Worm (Caenorhabditis elegans) whole organism, midembryonic: ENCODE data around the gene Y45G5AM.3.

ENCODE experiments used
- T22C8.4 ChIP-seq: fragments of 200-800 bp; sonication (Bioruptor generic); IDR thresholded peaks from 2 replicates; pipeline ENCODE4 v1.3.6; 2022; ENCODE audit warnings: missing genetic modification characterization, missing compliant biosample characterization
- flt-1 ChIP-seq: fragments of 200-800 bp; sonication (Bioruptor generic); IDR thresholded peaks from 2 replicates; pipeline ENCODE4 v1.3.6; 2022; ENCODE audit warnings: missing genetic modification characterization, missing compliant biosample characterization
- klf-2 ChIP-seq: fragments of 200-800 bp; sonication (Bioruptor generic); conservative IDR thresholded peaks from 2 replicates; pipeline ENCODE4 v1.3.6; 2022; ENCODE audit warnings: missing genetic modification reagents, missing genetic modification characterization, missing compliant biosample characterization
- med-1 ChIP-seq: sonication (generic microtip); optimal IDR thresholded peaks from 2 replicates; lab custom pipeline; 2017; ENCODE audit warnings: missing genetic modification characterization, mild to moderate bottlenecking, missing compliant biosample characterization, antibody characterized with exemption, missing genetic modification reagents; ENCODE audit not compliant: insufficient read depth
- ref-1 ChIP-seq: fragments of 200-800 bp; sonication (Bioruptor generic); conservative IDR thresholded peaks from 2 replicates; pipeline ENCODE4 v1.3.6; 2022; ENCODE audit warnings: missing genetic modification reagents, missing genetic modification characterization, missing compliant biosample characterization
- tab-1 ChIP-seq: fragments of 200-800 bp; sonication (Bioruptor generic); IDR thresholded peaks from 2 replicates; pipeline ENCODE4 v1.3.6; 2022; ENCODE audit warnings: missing genetic modification characterization, missing compliant biosample characterization
- ztf-23 ChIP-seq: fragments of 200-800 bp; sonication (Bioruptor generic); IDR thresholded peaks from 2 replicates; pipeline ENCODE4 v1.3.6; 2022; ENCODE audit warnings: missing genetic modification reagents, missing genetic modification characterization, missing compliant biosample characterization
- ztf-29 ChIP-seq: fragments of 200-800 bp; sonication (Bioruptor generic); IDR thresholded peaks from 2 replicates; pipeline ENCODE4 v1.3.6; 2022; ENCODE audit warnings: missing genetic modification reagents, missing genetic modification characterization, missing compliant biosample characterization

DNA sequence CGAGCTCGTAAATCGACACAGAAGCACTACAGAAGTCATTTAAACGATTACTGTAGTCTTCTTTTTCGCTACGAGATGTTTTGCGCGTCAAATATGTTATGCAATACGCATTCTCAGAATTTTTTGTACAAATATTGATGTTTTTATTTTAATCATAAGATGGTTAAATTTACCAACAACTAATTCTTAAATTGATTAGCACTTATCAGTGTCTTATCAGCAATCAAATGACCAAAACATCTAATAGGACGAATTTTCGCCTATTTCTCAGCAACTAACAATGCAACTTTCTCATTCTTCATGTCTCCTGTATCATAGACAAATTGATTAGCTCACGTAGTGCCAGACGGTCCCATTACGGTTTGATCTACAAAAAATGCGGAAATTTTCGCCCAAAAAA lies 21.5 kb downstream of the Y45G5AM.3 start:
- TF ChIP-seq ztf-23 = no peak
- TF ChIP-seq flt-1 (GFP tag; lab: Robert Waterston, UW) = no peak
- no peak for TF ChIP-seq klf-2 (GFP tag; lab: Robert Waterston, UW)
- no peak for TF ChIP-seq ztf-29 (GFP tag; lab: Robert Waterston, UW)
- TF ChIP-seq ref-1 (GFP tag; lab: Robert Waterston, UW) = no peak
- TF ChIP-seq T22C8.4 (GFP tag; lab: Robert Waterston, UW) = no peak
- no peak for TF ChIP-seq tab-1 (GFP tag; lab: Robert Waterston, UW)
- TF ChIP-seq med-1 (GFP tag; lab: Kevin White, UChicago) = no peak
